Worm (Caenorhabditis elegans) whole organism, L4 larva: Measurements from ENCODE around the gene B0252.8.
A peak's percentile ranks its signal among the peaks of the same experiment; 100 is the strongest.

Experiments
- F26F4.8 ChIP-seq: fragments of 200-800 bp; sonication (Bioruptor generic); conservative IDR thresholded peaks from 2 replicates; pipeline ENCODE4 v1.3.6; 2022; ENCODE audit warnings: missing genetic modification characterization, missing compliant biosample characterization
- F37D6.2 ChIP-seq: sonication (generic microtip); optimal IDR thresholded peaks from 2 replicates; lab custom pipeline; 2016; ENCODE audit warnings: mild to moderate bottlenecking, missing genetic modification characterization, missing compliant biosample characterization
- F49E8.2 ChIP-seq: sonication (generic microtip); optimal IDR thresholded peaks from 2 replicates; lab custom pipeline; 2016; ENCODE audit warnings: missing compliant biosample characterization, mild to moderate bottlenecking, missing genetic modification characterization, borderline replicate concordance
- T20F7.1 ChIP-seq: fragments of 200-800 bp; sonication (Bioruptor generic); optimal IDR thresholded peaks from 2 replicates; lab custom pipeline; 2018; ENCODE audit warnings: mild to moderate bottlenecking, missing genetic modification characterization, missing compliant biosample characterization
- T26A8.4 ChIP-seq: fragments of 200-800 bp; sonication (Bioruptor generic); IDR thresholded peaks from 2 replicates; pipeline ENCODE4 v1.3.6; 2022; ENCODE audit warnings: missing genetic modification characterization, missing compliant biosample characterization
- Y48G9A.11 ChIP-seq: fragments of 200-800 bp; sonication (Bioruptor generic); IDR thresholded peaks from 2 replicates; pipeline ENCODE4 v1.3.6; 2022; ENCODE audit warnings: missing genetic modification reagents, missing genetic modification characterization, missing compliant biosample characterization
- Y5F2A.4 ChIP-seq: fragments of 200-800 bp; sonication (Bioruptor generic); optimal IDR thresholded peaks from 2 replicates; lab custom pipeline; 2018; ENCODE audit warnings: mild to moderate bottlenecking, missing genetic modification characterization, missing compliant biosample characterization
- ZK546.5 ChIP-seq, 2 experiments: sonication (generic microtip); optimal IDR thresholded peaks; 2 replicates each; lab custom pipeline; 2017; ENCODE audit warnings: missing biosample characterization in 2 of 2, missing genetic modification characterization in 2 of 2
- aha-1 ChIP-seq: fragments of 150-350 bp; peaks from one replicate; lab custom pipeline; 2014; ENCODE audit warnings: missing biosample characterization, missing genetic modification characterization
- ceh-20 ChIP-seq: fragments of 200-800 bp; sonication (Bioruptor generic); IDR thresholded peaks from 2 replicates; pipeline ENCODE4 v1.3.6; 2022; ENCODE audit warnings: missing genetic modification reagents, missing genetic modification characterization, missing compliant biosample characterization
- ceh-44 ChIP-seq: fragments of 200-800 bp; sonication (Bioruptor generic); IDR thresholded peaks from 2 replicates; pipeline ENCODE4 v1.3.6; 2022; ENCODE audit warnings: missing genetic modification reagents, missing genetic modification characterization, missing compliant biosample characterization
- cey-2 ChIP-seq: sonication (generic microtip); optimal IDR thresholded peaks from 3 replicates; lab custom pipeline; 2017; ENCODE audit warnings: missing genetic modification characterization, mild to moderate bottlenecking, missing compliant biosample characterization, antibody characterized with exemption, borderline replicate concordance; ENCODE audit not compliant: insufficient read depth
- daf-12 ChIP-seq: fragments of 150-350 bp; optimal IDR thresholded peaks from 2 replicates; lab custom pipeline; 2014; ENCODE audit warnings: missing biosample characterization, missing genetic modification reagents, missing genetic modification characterization
- daf-16 ChIP-seq, 3 experiments: sonication (generic microtip); optimal IDR thresholded peaks; 2 replicates each; lab custom pipeline; 2016 to 2017; ENCODE audit warnings: missing genetic modification characterization in 3 of 3, missing genetic modification reagents in 3 of 3, mild to moderate bottlenecking in 2 of 3, missing compliant biosample characterization in 2 of 3, missing biosample characterization in 1 of 3, moderate library complexity in 1 of 3
- dmd-6 ChIP-seq: fragments of 200-800 bp; sonication (Bioruptor generic); IDR thresholded peaks from 2 replicates; pipeline ENCODE4 v1.3.6; 2022; ENCODE audit warnings: missing genetic modification reagents, missing genetic modification characterization, missing compliant biosample characterization
- dmd-8 ChIP-seq: fragments of 200-800 bp; sonication (Bioruptor generic); IDR thresholded peaks from 2 replicates; pipeline ENCODE4 v1.3.6; 2022; ENCODE audit warnings: missing genetic modification characterization, missing compliant biosample characterization
- duxl-1 ChIP-seq: sonication (generic microtip); optimal IDR thresholded peaks from 2 replicates; lab custom pipeline; 2016; ENCODE audit warnings: mild to moderate bottlenecking, missing genetic modification characterization, moderate library complexity, missing compliant biosample characterization; ENCODE audit not compliant: poor library complexity
- dve-1 ChIP-seq: sonication (generic microtip); optimal IDR thresholded peaks from 2 replicates; lab custom pipeline; 2017; ENCODE audit warnings: antibody characterized with exemption, mild to moderate bottlenecking, missing genetic modification characterization, missing compliant biosample characterization; ENCODE audit not compliant: insufficient read depth
- gei-8 ChIP-seq: fragments of 200-800 bp; sonication (Bioruptor generic); optimal IDR thresholded peaks from 2 replicates; lab custom pipeline; 2018; ENCODE audit warnings: mild to moderate bottlenecking, missing genetic modification characterization, missing compliant biosample characterization
- hif-1 ChIP-seq, 2 experiments: sonication (generic microtip); optimal IDR thresholded peaks; 2 replicates each; lab custom pipeline; 2016 to 2017; ENCODE audit warnings: missing compliant biosample characterization in 2 of 2, missing genetic modification characterization in 2 of 2, missing genetic modification reagents in 2 of 2, missing genotype in 2 of 2, mild to moderate bottlenecking in 1 of 2
- hlh-11 ChIP-seq: fragments of 200-800 bp; sonication (Bioruptor generic); optimal IDR thresholded peaks from 2 replicates; lab custom pipeline; 2018; ENCODE audit warnings: mild to moderate bottlenecking, missing genetic modification characterization, missing compliant biosample characterization
- lin-1 ChIP-seq: fragments of 200-800 bp; sonication (Bioruptor generic); IDR thresholded peaks from 2 replicates; pipeline ENCODE4 v1.3.6; 2022; ENCODE audit warnings: missing genetic modification reagents, missing genetic modification characterization, missing compliant biosample characterization
- madf-5 ChIP-seq, 2 experiments: fragments of 200-800 bp; sonication (Bioruptor generic); IDR thresholded peaks; 2 replicates each; pipeline ENCODE4 v1.3.6; 2022; ENCODE audit warnings: missing compliant biosample characterization in 2 of 2, missing genetic modification characterization in 2 of 2
- mes-2 ChIP-seq: sonication (generic microtip); optimal IDR thresholded peaks from 2 replicates; lab custom pipeline; 2016; ENCODE audit warnings: missing genotype, mild to moderate bottlenecking, missing genetic modification characterization, missing compliant biosample characterization; ENCODE audit not compliant: poor library complexity, severe bottlenecking
- mxl-3 ChIP-seq: fragments of 200-800 bp; sonication (Bioruptor generic); optimal IDR thresholded peaks from 2 replicates; lab custom pipeline; 2018; ENCODE audit warnings: mild to moderate bottlenecking, missing genetic modification characterization, missing compliant biosample characterization
- nhr-10 ChIP-seq: fragments of 150-350 bp; optimal IDR thresholded peaks from 2 replicates; lab custom pipeline; 2014; ENCODE audit warnings: missing biosample characterization, missing genetic modification characterization
- nhr-237 ChIP-seq: sonication (generic microtip); optimal IDR thresholded peaks from 2 replicates; lab custom pipeline; 2017; ENCODE audit warnings: missing biosample characterization, missing genetic modification characterization
- nhr-28 ChIP-seq: fragments of 150-350 bp; optimal IDR thresholded peaks from 2 replicates; lab custom pipeline; 2014; ENCODE audit warnings: missing biosample characterization, missing genetic modification characterization
- nhr-77 ChIP-seq: fragments of 150-350 bp; optimal IDR thresholded peaks from 2 replicates; lab custom pipeline; 2014; ENCODE audit warnings: missing biosample characterization, missing genetic modification characterization
- pqm-1 ChIP-seq: sonication (generic microtip); optimal IDR thresholded peaks from 2 replicates; lab custom pipeline; 2017; ENCODE audit warnings: missing biosample characterization, missing genetic modification characterization
- snpc-4 ChIP-seq: fragments of 150-350 bp; optimal IDR thresholded peaks from 2 replicates; lab custom pipeline; 2014; ENCODE audit warnings: missing biosample characterization, missing genetic modification characterization
- tag-97 ChIP-seq: fragments of 200-800 bp; sonication (Bioruptor generic); IDR thresholded peaks from 2 replicates; pipeline ENCODE4 v1.3.6; 2022; ENCODE audit warnings: missing genetic modification characterization, missing compliant biosample characterization
- tra-1 ChIP-seq: fragments of 200-800 bp; sonication (Bioruptor generic); IDR thresholded peaks from 2 replicates; pipeline ENCODE4 v1.3.6; 2022; ENCODE audit warnings: missing genetic modification reagents, missing genetic modification characterization, missing compliant biosample characterization
- zfp-3 ChIP-seq: fragments of 200-800 bp; sonication (Bioruptor generic); conservative IDR thresholded peaks from 2 replicates; pipeline ENCODE4 v1.3.6; 2022; ENCODE audit warnings: missing genetic modification reagents, missing genetic modification characterization, missing compliant biosample characterization
- ztf-7 ChIP-seq: fragments of 150-350 bp; optimal IDR thresholded peaks from 2 replicates; lab custom pipeline; 2014; ENCODE audit warnings: missing biosample characterization, missing genetic modification characterization

Gene B0252.8

DNA sequence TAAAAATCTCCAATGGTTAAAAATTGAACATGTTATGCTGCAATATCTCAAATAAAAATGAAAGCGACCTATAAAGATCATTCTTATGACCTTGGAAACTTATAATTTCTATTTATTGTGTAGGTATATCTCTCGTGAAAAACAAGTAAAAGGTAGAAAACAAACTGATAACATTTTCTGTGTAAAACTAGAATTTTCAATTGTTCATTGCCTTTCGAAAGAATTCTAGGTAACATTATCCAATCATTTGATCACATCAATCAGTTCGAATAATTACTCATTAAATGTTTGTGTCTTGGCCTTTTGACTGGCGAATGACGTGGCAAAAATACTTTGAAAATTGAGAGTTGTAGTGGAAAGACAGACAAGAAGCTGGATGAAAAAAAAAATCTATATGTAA, 38.1 kb upstream of the B0252.8 start:
- TF ChIP-seq nhr-28 (tag; lab: Kevin White, UChicago) (peak; percentile 26), hif-1 (tag; optimal IDR thresholded peaks at IDR 0.05; lab: Kevin White, UChicago) (no peak)

DNA sequence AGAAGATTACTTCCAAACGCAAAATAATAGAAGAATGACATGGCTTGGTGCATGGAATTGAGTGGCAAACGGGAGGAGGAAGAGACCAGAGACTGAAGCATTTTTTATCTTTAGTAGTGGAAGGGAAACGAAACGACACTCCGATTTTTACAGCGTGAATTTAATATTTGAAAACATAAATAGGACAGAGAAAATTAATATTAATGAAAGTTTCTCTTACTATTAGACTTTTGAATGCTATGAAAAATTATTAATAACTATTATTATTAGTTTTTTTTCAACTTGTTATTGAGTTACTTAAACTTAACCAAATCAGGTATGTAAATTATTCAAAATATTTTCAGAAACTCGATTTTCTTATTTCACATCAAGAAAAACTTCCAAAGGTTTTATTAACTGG, 35.9 kb upstream of the B0252.8 start, which contains the start of gene C44B7.7:
TSS of gene C44B7.7 (minus strand) at position 101 of the 400 bp plus-strand sequence.
- TF ChIP-seq mes-2 (no peak), ZK546.5 (tag; optimal IDR thresholded peaks at IDR 0.05; lab: Kevin White, UChicago) (no peak), nhr-10 (tag; lab: Kevin White, UChicago) (no peak), hif-1 (tag; optimal IDR thresholded peaks at IDR 0.05; lab: Kevin White, UChicago) (no peak), F49E8.2 (tag; lab: Kevin White, UChicago) (no peak), zfp-3 (GFP tag; lab: Robert Waterston, UW) (no peak), duxl-1 (tag; lab: Kevin White, UChicago) (no peak), tag-97 (GFP tag; lab: Robert Waterston, UW) (no peak), F37D6.2 (no peak), daf-12 (no peak), hlh-11 (no peak), ceh-44 (no peak), snpc-4 (tag; lab: Kevin White, UChicago) (no peak), mxl-3 (no peak), Y5F2A.4 (GFP tag; lab: Kevin White, UChicago) (no peak), cey-2 (no peak), madf-5 (GFP tag; IDR thresholded peaks at IDR 0.05; lab: Robert Waterston, UW) (no peak), Y48G9A.11 (GFP tag; lab: Robert Waterston, UW) (no peak)
- TF ChIP-seq, all 104 proteins: peak for 0

DNA sequence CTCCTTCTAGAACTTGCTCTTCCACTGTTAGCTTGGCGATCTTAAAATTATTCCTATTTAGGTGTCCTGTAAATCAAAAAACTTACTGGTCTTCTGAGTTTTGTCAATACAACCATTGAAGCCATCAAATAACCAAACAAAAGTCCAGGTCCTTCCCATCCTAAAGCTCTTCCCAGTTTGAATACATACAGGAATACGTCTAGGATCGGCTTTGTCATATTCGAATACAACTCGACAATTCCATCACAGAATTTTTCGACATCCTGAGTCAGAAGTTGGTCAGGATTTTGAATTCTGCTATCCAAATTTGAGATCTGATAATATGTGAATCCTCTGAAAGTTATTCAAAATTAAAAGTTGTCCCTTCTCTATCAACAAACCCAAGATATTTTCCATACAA, 33.6 kb upstream of the B0252.8 start:
- TF ChIP-seq nhr-237 (tag; lab: Kevin White, UChicago) (no peak), aha-1 (tag; lab: Kevin White, UChicago) (peak; percentile 63), gei-8 (GFP tag; lab: Kevin White, UChicago) (no peak), tra-1 (GFP tag; lab: Robert Waterston, UW) (no peak), ztf-7 (no peak), F26F4.8 (GFP tag; lab: Robert Waterston, UW) (no peak), dmd-8 (GFP tag; lab: Robert Waterston, UW) (no peak)

DNA sequence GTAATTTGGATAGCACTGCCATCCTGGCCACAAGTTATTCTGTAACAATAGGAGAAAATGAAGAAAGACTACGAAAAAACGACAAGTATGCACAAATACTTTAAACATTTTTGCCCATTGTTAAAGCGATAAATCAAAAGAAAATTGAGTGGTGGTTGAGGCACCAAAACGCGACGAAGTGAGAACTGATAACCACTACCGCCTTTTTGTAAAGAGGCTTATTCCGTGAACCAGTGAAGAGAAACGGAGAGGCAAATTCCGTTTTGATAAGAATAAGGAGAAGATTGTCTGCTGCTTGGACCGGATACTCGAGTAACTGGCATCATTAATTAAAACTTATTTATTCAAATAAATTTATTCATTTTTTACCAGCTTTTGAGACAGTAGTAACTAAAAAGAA, 32.2 kb upstream of the B0252.8 start, which contains the start of gene pmp-1:
TSS of gene pmp-1 (minus strand) at position 39 of the 400 bp plus-strand sequence.
- TF ChIP-seq nhr-28 (tag; lab: Kevin White, UChicago) (peak; percentile 62), T26A8.4 (no peak), nhr-77 (tag; lab: Kevin White, UChicago) (peak; percentile 9), T20F7.1 (GFP tag; lab: Kevin White, UChicago) (no peak), dmd-6 (GFP tag; lab: Robert Waterston, UW) (peak; percentile 54), ztf-7 (no peak), dve-1 (tag; lab: Kevin White, UChicago) (peak; percentile 48), ceh-20 (peak; percentile 44; the same call in 1 of the 2 replicates), hlh-11 (peak; percentile 39), lin-1 (peak; percentile 61; the same call in 1 of the 2 replicates), pqm-1 (tag; lab: Kevin White, UChicago) (peak; percentile 93), daf-16 (GFP tag; optimal IDR thresholded peaks at IDR 0.05; lab: Kevin White, UChicago) (no peak), daf-16 (tag; optimal IDR thresholded peaks at IDR 0.05; lab: Kevin White, UChicago) (peak; percentile 43)
- TF ChIP-seq, all 104 proteins: peak for 9
